Worm (Caenorhabditis elegans): ENCODE measurements around the gene shc-3.

DNA sequence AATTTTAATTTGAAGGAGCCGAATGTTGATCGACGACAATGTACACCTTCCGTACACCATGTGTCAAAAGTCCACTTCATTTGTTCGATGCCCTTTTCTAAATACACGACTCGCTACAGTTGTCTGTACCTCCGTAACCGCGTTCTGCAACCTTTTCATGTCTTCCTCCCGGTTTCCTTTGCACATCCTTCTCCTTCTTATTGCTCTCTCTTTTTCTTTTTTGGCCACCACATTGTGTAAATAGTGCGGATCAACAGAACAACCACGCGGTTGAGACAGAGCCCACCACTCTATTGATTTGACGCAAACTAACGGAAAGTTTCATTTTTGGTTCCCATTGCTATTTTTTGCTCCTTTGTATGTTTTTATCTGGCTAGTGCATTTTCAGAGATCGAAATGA lies 26.0 kb downstream of the shc-3 start:
- no peak for TF ChIP-seq him-1 (tag; optimal IDR thresholded peaks at IDR 0.05)
- no peak for TF ChIP-seq dao-5 (tag; optimal IDR thresholded peaks at IDR 0.05)
- no peak for TF ChIP-seq W03F9.2 (tag; optimal IDR thresholded peaks at IDR 0.05)
